Fruit fly (Drosophila melanogaster) whole organism, larva: ENCODE measurements around the gene CG3097.

ENCODE experiments used
- noc ChIP-seq: fragments of 200-800 bp; sonication (Bioruptor generic); optimal IDR thresholded peaks from 3 replicates; lab custom pipeline; 2019; ENCODE audit warnings: missing biosample characterization, mild to moderate bottlenecking, missing genetic modification characterization, moderate library complexity

Gene CG3097

dm6 chrX:5768602-5769251, 1.9 kb downstream of the CG3097 start:
- TF ChIP-seq noc (tag; lab: Kevin White, UChicago) = no peak

- TF ChIP-seq noc (tag; lab: Kevin White, UChicago) = no peak
These were observed 3.8 kb downstream of the CG3097 start for dm6 chrX:5766732-5767131.

- TF ChIP-seq noc (tag; lab: Kevin White, UChicago) = peak; percentile 46
These were observed 6.3 kb downstream of the CG3097 start, which contains the start of the genes MAPk-Ak2 and CG42699 for dm6 chrX:5764001-5764892. Gene MAPk-Ak2, minus strand, starts transcription at chrX:5764203. Gene CG42699, plus strand, starts transcription at chrX:5764553.

- TF ChIP-seq noc (tag; lab: Kevin White, UChicago) = no peak
These were observed 7.1 kb downstream of the CG3097 start for dm6 chrX:5763443-5764000.

dm6 chrX:5756146-5756545, 14.4 kb downstream of the CG3097 start:
- no peak for TF ChIP-seq noc (tag; lab: Kevin White, UChicago)

- peak; percentile 96 for TF ChIP-seq noc (tag; lab: Kevin White, UChicago)
These were observed 15.4 kb downstream of the CG3097 start, which contains the start of the genes lin-52 and CG15771 for dm6 chrX:5754837-5755828. Gene lin-52, minus strand, starts transcription at chrX:5754958. Gene CG15771, plus strand, starts transcription at chrX:5755574.

dm6 chrX:5752838-5753237, 17.7 kb downstream of the CG3097 start:
- TF ChIP-seq noc (tag; lab: Kevin White, UChicago) = no peak

- TF ChIP-seq noc (tag; lab: Kevin White, UChicago) = no peak
These were observed 18.6 kb downstream of the CG3097 start, which contains the start of gene CG15772 for dm6 chrX:5751949-5752348. Gene CG15772, plus strand, starts transcription at chrX:5752249.

dm6 chrX:5746864-5747861, 23.4 kb downstream of the CG3097 start, which contains the start of the genes IntS6 and Rtel1:
Gene IntS6, minus strand, starts transcription at chrX:5747254.
Gene Rtel1, plus strand, starts transcription at chrX:5747747.
- TF ChIP-seq noc (tag; lab: Kevin White, UChicago) = peak; percentile 88

- TF ChIP-seq noc (tag; lab: Kevin White, UChicago) = peak; percentile 75
These were observed 24.5 kb downstream of the CG3097 start for dm6 chrX:5745840-5746815.

- peak; percentile 16 for TF ChIP-seq noc (tag; lab: Kevin White, UChicago)
These were observed 25.4 kb downstream of the CG3097 start for dm6 chrX:5744992-5745732.
